Fruit fly (Drosophila melanogaster) whole organism, wandering third instar larva: ENCODE data around the gene REPTOR.

Experiments
- Mio ChIP-seq: sonication (Bioruptor generic); optimal IDR thresholded peaks from 2 replicates; lab custom pipeline; 2016; ENCODE audit warnings: missing biosample characterization, missing genetic modification characterization
- OdsH ChIP-seq: fragments of 200-800 bp; sonication (Bioruptor generic); optimal IDR thresholded peaks from 2 replicates; lab custom pipeline; 2016; ENCODE audit warnings: missing biosample characterization, mild to moderate bottlenecking, missing genetic modification characterization
- psq ChIP-seq: fragments of 200-800 bp; sonication (Bioruptor generic); optimal IDR thresholded peaks from 3 replicates; lab custom pipeline; 2017; ENCODE audit warnings: missing biosample characterization, mild to moderate bottlenecking, missing genetic modification characterization, moderate library complexity

DNA sequence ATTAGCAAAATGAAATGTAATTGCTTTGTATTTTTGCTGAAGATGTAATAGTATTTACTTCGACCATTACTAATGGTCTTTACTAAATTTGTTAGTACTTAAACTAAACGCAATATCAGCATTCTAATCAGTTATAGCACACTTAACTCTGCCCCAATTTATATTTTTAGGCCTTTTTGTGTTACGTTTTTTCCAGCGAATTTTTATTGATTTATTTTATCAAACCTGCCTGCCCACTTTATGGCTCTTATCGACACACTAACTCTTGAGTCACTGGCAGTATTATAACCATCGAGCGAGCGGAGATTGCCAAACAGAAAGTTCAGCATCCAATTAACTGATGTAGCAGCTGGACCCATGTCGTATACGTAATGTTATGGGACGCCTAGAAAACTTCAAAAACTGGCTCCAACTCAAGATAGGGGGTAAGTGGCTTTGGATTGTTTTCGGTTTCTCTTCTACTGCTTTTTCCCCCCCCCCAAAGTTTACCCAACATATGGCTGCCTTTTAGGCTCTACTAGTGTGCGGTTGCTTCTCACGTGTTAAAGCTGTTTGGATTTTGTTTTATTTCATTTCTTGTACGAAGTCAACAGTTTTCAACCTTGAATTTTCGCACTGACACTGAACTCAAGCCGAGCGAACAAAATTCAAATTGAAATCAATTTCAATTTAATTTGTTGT lies 12.9 kb downstream of the REPTOR start:
- TF ChIP-seq psq (GFP tag; lab: Kevin White, UChicago) (no peak), OdsH (no peak), Mio (no peak)
